Worm (Caenorhabditis elegans): ENCODE measurements around the gene F18C5.5.
A peak's percentile ranks its signal among the peaks of the same experiment; 100 is the strongest.

Gene F18C5.5

DNA sequence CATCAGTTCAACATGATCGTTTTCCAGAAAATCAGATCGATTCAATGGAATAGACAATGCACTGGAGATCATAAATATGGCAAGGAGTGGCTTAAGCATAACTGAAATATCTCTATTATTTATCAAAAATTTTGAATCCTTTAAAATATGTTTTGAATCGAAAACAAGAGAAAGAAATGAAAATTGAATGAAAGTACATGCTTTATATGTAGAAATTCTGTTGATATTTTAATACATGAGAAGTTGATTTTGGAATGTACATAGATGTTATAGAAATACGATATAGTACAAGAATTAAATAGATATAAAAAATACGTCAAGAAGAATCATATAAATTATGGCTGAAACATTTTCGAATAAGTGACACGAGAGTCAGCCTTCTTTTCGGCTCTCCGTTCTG is 25.7 kb upstream of the F18C5.5 start, which contains the start of gene C56C10.9:
C56C10.9 (minus strand) TSS at position 101 of the 400 bp plus-strand sequence.
- TF ChIP-seq ama-1 (optimal IDR thresholded peaks at IDR 0.05) (no peak), daf-12 (tag; optimal IDR thresholded peaks at IDR 0.05) (no peak), ceh-9 (tag; optimal IDR thresholded peaks at IDR 0.05) (no peak), jun-1 (tag; optimal IDR thresholded peaks at IDR 0.05) (no peak), ztf-4 (tag; optimal IDR thresholded peaks at IDR 0.05) (no peak), hmg-11 (tag; optimal IDR thresholded peaks at IDR 0.05) (no peak), R02D3.7 (tag; optimal IDR thresholded peaks at IDR 0.05) (no peak), ZK546.5 (tag; optimal IDR thresholded peaks at IDR 0.05) (no peak), nhr-43 (tag; optimal IDR thresholded peaks at IDR 0.05; ENCODE audit: poor library complexity, severe bottlenecking) (no peak), nhr-67 (tag; optimal IDR thresholded peaks at IDR 0.05) (no peak), fos-1 (tag; optimal IDR thresholded peaks at IDR 0.05) (no peak), nhr-11 (tag; optimal IDR thresholded peaks at IDR 0.05) (no peak), nhr-12 (tag; optimal IDR thresholded peaks at IDR 0.05) (no peak), zag-1 (tag; optimal IDR thresholded peaks at IDR 0.05) (no peak), nhr-76 (tag; optimal IDR thresholded peaks at IDR 0.05) (no peak)

ce11 chrII:6591000-6591399 is 24.5 kb upstream of the F18C5.5 start:
- peak; percentile 70 for TF ChIP-seq ama-1 (optimal IDR thresholded peaks at IDR 0.05)
- no peak for TF ChIP-seq unc-39 (tag; optimal IDR thresholded peaks at IDR 0.05)

- TF ChIP-seq nhr-237 (tag; optimal IDR thresholded peaks at IDR 0.05) (no peak), fkh-2 (tag; optimal IDR thresholded peaks at IDR 0.05) (no peak), ztf-4 (tag; optimal IDR thresholded peaks at IDR 0.05) (no peak), elt-2 (tag; optimal IDR thresholded peaks at IDR 0.05) (no peak), jun-1 (tag; optimal IDR thresholded peaks at IDR 0.05) (no peak), mdl-1 (tag; optimal IDR thresholded peaks at IDR 0.05) (no peak), mml-1 (tag; optimal IDR thresholded peaks at IDR 0.05) (no peak), nhr-76 (tag; optimal IDR thresholded peaks at IDR 0.05) (no peak), pqm-1 (tag; optimal IDR thresholded peaks at IDR 0.05) (peak; percentile 49), ZK546.5 (tag; optimal IDR thresholded peaks at IDR 0.05) (no peak), ama-1 (optimal IDR thresholded peaks at IDR 0.05) (no peak), nhr-77 (tag; optimal IDR thresholded peaks at IDR 0.05) (no peak), R02D3.7 (tag; optimal IDR thresholded peaks at IDR 0.05) (no peak), pha-4 (tag; optimal IDR thresholded peaks at IDR 0.05) (peak; percentile 21), unc-39 (tag; optimal IDR thresholded peaks at IDR 0.05) (no peak), fos-1 (tag; optimal IDR thresholded peaks at IDR 0.05) (peak; percentile 19), lin-39 (tag; optimal IDR thresholded peaks at IDR 0.05) (no peak)
These were observed 22.9 kb upstream of the F18C5.5 start, which contains the start of gene vps-32.1 for ce11 chrII:6589408-6589807. TSS of gene vps-32.1 (plus strand) at chrII:6589708.

DNA sequence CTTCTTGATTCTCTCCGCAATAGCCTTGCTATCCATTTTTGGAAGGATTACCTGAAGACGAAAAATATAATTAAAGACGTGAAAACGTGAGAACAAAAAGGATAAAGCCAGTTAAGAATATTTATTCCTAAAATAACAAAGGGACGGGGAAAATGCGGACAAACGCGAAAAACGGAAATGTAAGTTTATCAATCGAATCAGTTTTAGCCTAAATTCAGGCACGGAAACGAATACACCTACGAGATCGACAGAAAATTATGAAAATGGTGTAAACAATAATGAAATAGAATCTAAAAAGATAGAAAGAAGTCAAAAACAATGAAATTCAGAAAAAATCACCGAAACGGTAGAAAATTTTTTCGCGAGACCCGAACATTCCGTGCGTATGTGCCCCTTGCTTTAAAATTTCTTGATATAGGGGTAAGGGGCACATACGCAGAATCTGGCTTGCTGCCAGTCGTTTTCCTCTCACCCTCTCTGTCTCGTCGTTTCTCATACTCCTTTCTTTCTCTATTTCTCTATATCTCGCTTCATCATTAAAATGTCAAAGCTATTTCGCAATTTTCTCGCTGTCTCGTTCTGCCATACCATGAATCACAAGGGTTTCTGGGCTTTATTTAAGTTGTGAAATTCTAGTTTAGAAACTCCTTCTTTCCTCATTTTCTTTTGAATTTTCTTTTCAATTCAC is 22.2 kb upstream of the F18C5.5 start, which contains the start of gene icd-1:
icd-1 (minus strand) TSS at position 51 of the 688 bp plus-strand sequence.
- peak; percentile 97 for TF ChIP-seq jun-1 (tag; optimal IDR thresholded peaks at IDR 0.05)
- peak; percentile 91 for TF ChIP-seq ceh-82 (tag; optimal IDR thresholded peaks at IDR 0.05)
- no peak for TF ChIP-seq nhr-237 (tag; optimal IDR thresholded peaks at IDR 0.05)
- peak; percentile 71 for TF ChIP-seq zag-1 (tag; optimal IDR thresholded peaks at IDR 0.05)
- TF ChIP-seq nhr-43 (tag; optimal IDR thresholded peaks at IDR 0.05; ENCODE audit: poor library complexity, severe bottlenecking) = peak; percentile 94
- peak; percentile 87 for TF ChIP-seq fos-1 (tag; optimal IDR thresholded peaks at IDR 0.05)
- TF ChIP-seq unc-39 (tag; optimal IDR thresholded peaks at IDR 0.05) = no peak
- TF ChIP-seq snpc-4 (tag; optimal IDR thresholded peaks at IDR 0.05) = peak; percentile 91
- TF ChIP-seq ztf-11 (tag; optimal IDR thresholded peaks at IDR 0.05) = no peak
- TF ChIP-seq ztf-4 (tag; optimal IDR thresholded peaks at IDR 0.05) = peak; percentile 83
- no peak for TF ChIP-seq daf-12 (tag; optimal IDR thresholded peaks at IDR 0.05)
- TF ChIP-seq mdl-1 (tag; optimal IDR thresholded peaks at IDR 0.05) = peak; percentile 64
- TF ChIP-seq R02D3.7 (tag; optimal IDR thresholded peaks at IDR 0.05) = peak; percentile 89
- TF ChIP-seq fkh-10 (GFP tag; optimal IDR thresholded peaks at IDR 0.05) = peak; percentile 64
- peak; percentile 58 for TF ChIP-seq elt-1 (tag; optimal IDR thresholded peaks at IDR 0.05)
- TF ChIP-seq nhr-76 (tag; optimal IDR thresholded peaks at IDR 0.05) = peak; percentile 11
- peak; percentile 63 for TF ChIP-seq nhr-77 (tag; optimal IDR thresholded peaks at IDR 0.05)
- no peak for TF ChIP-seq ceh-9 (tag; optimal IDR thresholded peaks at IDR 0.05)
- no peak for TF ChIP-seq nhr-28 (tag; optimal IDR thresholded peaks at IDR 0.05)
- peak; percentile 91 for TF ChIP-seq lin-15B (tag; optimal IDR thresholded peaks at IDR 0.05)
- TF ChIP-seq fkh-2 (tag; optimal IDR thresholded peaks at IDR 0.05) = no peak
- TF ChIP-seq elt-2 (tag; optimal IDR thresholded peaks at IDR 0.05) = peak; percentile 84
- peak; percentile 93 for TF ChIP-seq egl-5 (tag; optimal IDR thresholded peaks at IDR 0.05)
- peak; percentile 11 for TF ChIP-seq ZK546.5 (tag; optimal IDR thresholded peaks at IDR 0.05)
- TF ChIP-seq nfya-1 (tag; optimal IDR thresholded peaks at IDR 0.05; ENCODE audit: insufficient read depth) = peak; percentile 94
- TF ChIP-seq lsy-12 (tag; optimal IDR thresholded peaks at IDR 0.05) = peak; percentile 95
- TF ChIP-seq lin-39 (tag; optimal IDR thresholded peaks at IDR 0.05) = peak; percentile 85
- peak; percentile 71 for TF ChIP-seq ama-1 (optimal IDR thresholded peaks at IDR 0.05)
- TF ChIP-seq nhr-25 (tag; optimal IDR thresholded peaks at IDR 0.05) = peak; percentile 94
- TF ChIP-seq sea-2 (GFP tag; optimal IDR thresholded peaks at IDR 0.05) = peak; percentile 63
- peak; percentile 66 for TF ChIP-seq pqm-1 (tag; optimal IDR thresholded peaks at IDR 0.05)
- TF ChIP-seq unc-62 (GFP tag; optimal IDR thresholded peaks at IDR 0.05) = peak; percentile 87
- no peak for TF ChIP-seq nhr-67 (tag; optimal IDR thresholded peaks at IDR 0.05)
- TF ChIP-seq ceh-28 (tag; optimal IDR thresholded peaks at IDR 0.05) = peak; percentile 93
- peak; percentile 58 for TF ChIP-seq aly-2 (tag; optimal IDR thresholded peaks at IDR 0.05)
- peak; percentile 26 for TF ChIP-seq ceh-16 (tag; optimal IDR thresholded peaks at IDR 0.05)
- no peak for TF ChIP-seq mml-1 (tag; optimal IDR thresholded peaks at IDR 0.05)
- peak; percentile 68 for TF ChIP-seq skn-1 (tag; optimal IDR thresholded peaks at IDR 0.05)
